Fruit fly (Drosophila melanogaster): ENCODE results near the gene comt.

Gene comt

dm6 chrX:13277580-13278467 is 19.0 kb downstream of the comt start (continued):
- TF ChIP-seq CG10147 (GFP tag; optimal IDR thresholded peaks at IDR 0.05) (peak; percentile 7), Hand (GFP tag; optimal IDR thresholded peaks at IDR 0.05) (no peak), eyg (GFP tag; optimal IDR thresholded peaks at IDR 0.05) (no peak), gem (tag; optimal IDR thresholded peaks at IDR 0.05) (peak; percentile 48), Usf (GFP tag; optimal IDR thresholded peaks at IDR 0.05) (no peak), CG6683 (GFP tag; optimal IDR thresholded peaks at IDR 0.05) (no peak), CG31224 (GFP tag; IDR thresholded peaks at IDR 0.05) (no peak), gsb (GFP tag; IDR thresholded peaks at IDR 0.05) (no peak), mirr (GFP tag; optimal IDR thresholded peaks at IDR 0.05) (no peak), sr (GFP tag; IDR thresholded peaks at IDR 0.05) (0 out of 3 replicates have a peak, but pooled peaks have one; percentile 3), HmgD (GFP tag; optimal IDR thresholded peaks at IDR 0.05) (no peak), Meics (GFP tag; optimal IDR thresholded peaks at IDR 0.05) (peak; percentile 9), CG14710 (tag; optimal IDR thresholded peaks at IDR 0.05) (no peak), kah (GFP tag; optimal IDR thresholded peaks at IDR 0.05) (no peak), C15 (GFP tag; IDR thresholded peaks at IDR 0.05) (no peak), CG8359 (GFP tag; optimal IDR thresholded peaks at IDR 0.05; ENCODE audit: borderline replicate concordance) (no peak), lab (GFP tag; optimal IDR thresholded peaks at IDR 0.05) (peak; percentile 39), CG4854 (GFP tag; optimal IDR thresholded peaks at IDR 0.05) (no peak), CG6791 (GFP tag; IDR thresholded peaks at IDR 0.05; ENCODE audit: partially characterized antibody) (0 out of 3 replicates have a peak, but pooled peaks have one; percentile 30), CG32532 (GFP tag; IDR thresholded peaks at IDR 0.05) (peak; percentile 32; the same call in 1 of the 2 replicates), CG13624 (GFP tag; optimal IDR thresholded peaks at IDR 0.05) (peak; percentile 24), Dp (GFP tag; optimal IDR thresholded peaks at IDR 0.05) (no peak), maf-S (GFP tag; optimal IDR thresholded peaks at IDR 0.05) (no peak), Ptx1 (GFP tag; IDR thresholded peaks at IDR 0.05) (peak; percentile 39), CG4328 (GFP tag; optimal IDR thresholded peaks at IDR 0.05) (no peak), CG9817 (tag; optimal IDR thresholded peaks at IDR 0.05) (peak; percentile 0), lov (optimal IDR thresholded peaks at IDR 0.05) (no peak), lov (GFP tag; IDR thresholded peaks at IDR 0.05) (no peak), CG3726 (GFP tag; IDR thresholded peaks at IDR 0.05) (no peak), amos (GFP tag; IDR thresholded peaks at IDR 0.05; ENCODE audit: partially characterized antibody) (no peak), ssp (GFP tag; IDR thresholded peaks at IDR 0.05) (no peak), CG14441 (GFP tag; IDR thresholded peaks at IDR 0.05) (peak; percentile 30; the same call in 1 of the 2 replicates), Mes4 (GFP tag; optimal IDR thresholded peaks at IDR 0.05) (no peak), sob (GFP tag; IDR thresholded peaks at IDR 0.05) (0 out of 2 replicates have a peak, but pooled peaks have one; percentile 32), seq (GFP tag; IDR thresholded peaks at IDR 0.05) (no peak), CTCF (GFP tag; optimal IDR thresholded peaks at IDR 0.05) (no peak), pita (GFP tag; optimal IDR thresholded peaks at IDR 0.05) (no peak), CG18476 (GFP tag; optimal IDR thresholded peaks at IDR 0.05) (no peak), corto (GFP tag; optimal IDR thresholded peaks at IDR 0.05) (peak; percentile 13), Neu2 (GFP tag; optimal IDR thresholded peaks at IDR 0.05; ENCODE audit: borderline replicate concordance) (no peak), MTF-1 (GFP tag; optimal IDR thresholded peaks at IDR 0.05; ENCODE audit: borderline replicate concordance) (no peak), CG16815 (GFP tag; optimal IDR thresholded peaks at IDR 0.05) (no peak), CG3995 (GFP tag; optimal IDR thresholded peaks at IDR 0.05) (no peak), Atf6 (GFP tag; IDR thresholded peaks at IDR 0.05) (no peak), Bteb2 (GFP tag; optimal IDR thresholded peaks at IDR 0.05) (no peak), E2f1 (GFP tag; IDR thresholded peaks at IDR 0.05) (no peak), CG10543 (GFP tag; optimal IDR thresholded peaks at IDR 0.05) (no peak), Xbp1 (GFP tag; optimal IDR thresholded peaks at IDR 0.05) (peak; percentile 8), HLH4C (GFP tag; IDR thresholded peaks at IDR 0.05; ENCODE audit: partially characterized antibody) (no peak)
